Worm (Caenorhabditis elegans) whole organism, early embryonic: ENCODE results near the gene F41E7.9.

Source experiments
- F13C5.2 ChIP-seq: sonication (generic microtip); optimal IDR thresholded peaks from 2 replicates; lab custom pipeline; 2017; ENCODE audit warnings: mild to moderate bottlenecking, missing genetic modification characterization, inconsistent platforms, missing compliant biosample characterization
- ama-1 ChIP-seq: fragments of 150-350 bp; optimal IDR thresholded peaks from 2 replicates; lab custom pipeline; 2014
- pes-1 ChIP-seq: fragments of 200-800 bp; sonication (Bioruptor generic); IDR thresholded peaks from 2 replicates; pipeline ENCODE4 v1.3.6; 2022; ENCODE audit warnings: missing genetic modification reagents, missing genetic modification characterization, missing compliant biosample characterization
- tbx-37 ChIP-seq: fragments of 200-800 bp; sonication (Bioruptor generic); conservative IDR thresholded peaks from 2 replicates; pipeline ENCODE4 v1.3.6; 2022; ENCODE audit warnings: missing genetic modification reagents, missing genetic modification characterization, missing compliant biosample characterization

ce11 chrX:10285634-10286033 is 30.2 kb downstream of the F41E7.9 start, which contains the start of gene npr-6:
- TF ChIP-seq F13C5.2 (no peak), ama-1 (lab: Kevin White, UChicago) (no peak), tbx-37 (GFP tag; lab: Robert Waterston, UW) (no peak), pes-1 (GFP tag; lab: Robert Waterston, UW) (no peak)
